Worm (Caenorhabditis elegans) whole organism, mixed stage, embryonic: Measurements from ENCODE around the gene let-805.

Experiments
- nhr-76 ChIP-seq: sonication (generic microtip); optimal IDR thresholded peaks from 2 replicates; lab custom pipeline; 2017; ENCODE audit warnings: missing biosample characterization, missing genetic modification characterization
- pha-4 ChIP-seq: fragments of 150-350 bp; optimal IDR thresholded peaks from 2 replicates; lab custom pipeline; 2018; ENCODE audit warnings: missing biosample characterization, missing genetic modification reagents, missing genetic modification characterization
- unc-39 ChIP-seq: fragments of 150-350 bp; optimal IDR thresholded peaks from 2 replicates; lab custom pipeline; 2014; ENCODE audit warnings: missing biosample characterization, missing genetic modification characterization

DNA sequence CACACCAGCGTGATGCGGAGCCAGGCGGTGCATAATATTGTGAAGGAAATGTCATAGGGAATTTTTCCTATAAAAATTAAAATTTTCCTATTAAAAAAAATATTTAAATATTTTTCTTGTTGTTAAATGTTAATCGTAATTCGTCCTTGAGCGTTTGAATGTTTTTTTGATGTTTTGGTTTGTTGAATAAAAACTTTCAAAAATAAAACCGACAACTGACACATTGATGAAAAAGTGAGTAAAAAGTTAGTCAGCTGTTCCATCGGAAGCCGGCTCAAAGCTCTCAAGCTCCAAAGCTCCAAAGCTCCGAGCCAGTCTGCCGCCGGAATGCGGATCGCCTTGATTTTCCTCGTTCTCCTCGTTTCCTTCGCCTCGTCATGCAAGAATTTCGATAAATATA lies 39.2 kb upstream of the let-805 start, which contains the start of gene Y71H2B.4:
- TF ChIP-seq pha-4 (no peak), nhr-76 (no peak), unc-39 (tag; lab: Kevin White, UChicago) (no peak)
